Worm (Caenorhabditis elegans): ENCODE results near the gene M117.3.
A peak's percentile ranks its signal among the peaks of the same experiment; 100 is the strongest.

Gene M117.3

DNA sequence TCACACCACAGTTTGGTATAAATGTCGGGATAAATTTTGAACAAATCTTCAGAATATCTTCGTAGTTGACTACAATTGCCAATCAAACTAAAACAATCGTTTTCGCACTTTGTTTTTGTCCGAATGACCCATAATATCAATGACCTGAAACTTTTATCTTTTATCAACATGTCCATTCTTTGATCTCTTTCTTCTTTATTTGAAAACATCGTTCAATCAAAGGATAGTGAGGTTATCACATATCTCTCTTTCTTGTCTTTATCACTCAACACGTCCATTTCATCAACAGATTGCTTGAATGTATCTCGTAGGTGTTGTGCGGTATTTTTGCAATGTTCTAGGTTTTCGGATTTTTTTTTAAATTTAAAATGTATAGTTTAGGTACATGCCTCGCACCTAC is 13.0 kb upstream of the M117.3 start:
- TF ChIP-seq lir-3 (tag; optimal IDR thresholded peaks at IDR 0.05) (no peak), jun-1 (tag; optimal IDR thresholded peaks at IDR 0.05) (no peak), zag-1 (tag; optimal IDR thresholded peaks at IDR 0.05) (no peak), arid-1 (GFP tag; conservative IDR thresholded peaks at IDR 0.05) (no peak), cey-2 (tag; optimal IDR thresholded peaks at IDR 0.05; ENCODE audit: borderline replicate concordance, insufficient read depth) (no peak), snpc-1.2 (GFP tag; IDR thresholded peaks at IDR 0.05) (no peak), hlh-30 (tag; optimal IDR thresholded peaks at IDR 0.05; ENCODE audit: insufficient read depth) (peak; percentile 12), R02D3.7 (tag; optimal IDR thresholded peaks at IDR 0.05) (no peak), daf-16 (GFP tag; optimal IDR thresholded peaks at IDR 0.05) (peak in 1 of 2 experiments; percentile 0), daf-16 (tag; optimal IDR thresholded peaks at IDR 0.05) (no peak), daf-8 (GFP tag; IDR thresholded peaks at IDR 0.05) (no peak), nhr-28 (tag; optimal IDR thresholded peaks at IDR 0.05) (peak; percentile 75), Y75B8A.6 (GFP tag; IDR thresholded peaks at IDR 0.05) (no peak), tag-97 (GFP tag; IDR thresholded peaks at IDR 0.05) (no peak), ceh-32 (tag; optimal IDR thresholded peaks at IDR 0.05; ENCODE audit: poor library complexity) (no peak), egl-43 (GFP tag; IDR thresholded peaks at IDR 0.05) (no peak)

DNA sequence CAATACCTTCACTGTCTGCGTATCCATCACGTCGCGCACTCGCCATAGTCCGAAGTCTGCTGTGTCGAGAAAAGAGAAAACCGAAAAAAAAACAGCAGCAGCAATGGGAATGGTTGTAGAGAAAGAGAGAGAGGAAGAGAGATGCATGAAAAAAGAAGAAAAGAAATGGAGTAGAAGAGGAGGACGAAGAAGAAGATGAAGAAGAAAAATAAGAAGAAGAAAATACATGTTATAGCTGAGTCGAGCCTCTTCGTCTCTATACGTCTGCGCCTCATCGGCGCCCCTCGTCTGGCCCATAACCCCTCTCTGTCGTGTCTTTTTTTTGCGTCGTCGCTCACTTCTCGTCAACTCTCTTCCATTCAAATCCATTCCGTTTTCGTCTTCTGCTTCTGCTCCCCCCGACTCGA is 12.3 kb upstream of the M117.3 start:
- TF ChIP-seq F10B5.3 (tag; optimal IDR thresholded peaks at IDR 0.05): no peak
- no peak for TF ChIP-seq ama-1 (optimal IDR thresholded peaks at IDR 0.05)
- no peak for TF ChIP-seq ceh-62 (tag; optimal IDR thresholded peaks at IDR 0.05)
- no peak for TF ChIP-seq mes-2 (tag; optimal IDR thresholded peaks at IDR 0.05; ENCODE audit: poor library complexity, severe bottlenecking)
- no peak for TF ChIP-seq R02D3.7 (tag; optimal IDR thresholded peaks at IDR 0.05)
- TF ChIP-seq spr-1 (tag; optimal IDR thresholded peaks at IDR 0.05): no peak
- TF ChIP-seq ztf-11 (tag; optimal IDR thresholded peaks at IDR 0.05): no peak
- peak; percentile 2 for TF ChIP-seq nhr-25 (tag; optimal IDR thresholded peaks at IDR 0.05; ENCODE audit: borderline replicate concordance, insufficient read depth)
- TF ChIP-seq lin-13 (GFP tag; optimal IDR thresholded peaks at IDR 0.05): no peak
- TF ChIP-seq lin-1 (GFP tag; IDR thresholded peaks at IDR 0.05): no peak
- TF ChIP-seq fkh-10 (GFP tag; optimal IDR thresholded peaks at IDR 0.05): peak; percentile 90
- no peak for TF ChIP-seq daf-12 (tag; optimal IDR thresholded peaks at IDR 0.05)
- TF ChIP-seq pqm-1 (tag; optimal IDR thresholded peaks at IDR 0.05): no peak
- TF ChIP-seq aha-1 (tag): peak; percentile 99
- TF ChIP-seq T26A8.4 (GFP tag; IDR thresholded peaks at IDR 0.05): no peak
- TF ChIP-seq tag-97 (GFP tag; IDR thresholded peaks at IDR 0.05): no peak
- peak; percentile 58 for TF ChIP-seq zag-1 (tag; optimal IDR thresholded peaks at IDR 0.05)
- peak; percentile 75; the same call in 1 of the 2 replicates for TF ChIP-seq egl-43 (GFP tag; IDR thresholded peaks at IDR 0.05)
- peak; percentile 69 for TF ChIP-seq hlh-30 (tag; optimal IDR thresholded peaks at IDR 0.05; ENCODE audit: insufficient read depth)
- TF ChIP-seq daf-16 (GFP tag; optimal IDR thresholded peaks at IDR 0.05): peak in 1 of 2 experiments; percentile 10
- peak; percentile 35 for TF ChIP-seq daf-16 (tag; optimal IDR thresholded peaks at IDR 0.05)
- TF ChIP-seq D1046.2 (GFP tag; IDR thresholded peaks at IDR 0.05): no peak
- no peak for TF ChIP-seq nhr-41 (GFP tag; IDR thresholded peaks at IDR 0.05)
- 0 out of 2 replicates have a peak, but pooled peaks have one; percentile 4 for TF ChIP-seq tra-1 (GFP tag; IDR thresholded peaks at IDR 0.05)
- TF ChIP-seq lsy-2 (tag; optimal IDR thresholded peaks at IDR 0.05): peak; percentile 52 to 85
- TF ChIP-seq ceh-32 (tag; optimal IDR thresholded peaks at IDR 0.05; ENCODE audit: poor library complexity): no peak
- no peak for TF ChIP-seq dmd-8 (GFP tag; IDR thresholded peaks at IDR 0.05)
- TF ChIP-seq Y105C5A.15 (GFP tag; IDR thresholded peaks at IDR 0.05): no peak
- TF ChIP-seq dve-1 (tag; optimal IDR thresholded peaks at IDR 0.05; ENCODE audit: insufficient read depth): peak; percentile 89
- TF ChIP-seq nhr-48 (tag; optimal IDR thresholded peaks at IDR 0.05): peak; percentile 51
- TF ChIP-seq dpl-1 (GFP tag; optimal IDR thresholded peaks at IDR 0.05): peak; percentile 60
- no peak for TF ChIP-seq Y5F2A.4 (GFP tag; optimal IDR thresholded peaks at IDR 0.05)
- peak; percentile 70; the same call in 1 of the 2 replicates for TF ChIP-seq ctbp-1 (GFP tag; IDR thresholded peaks at IDR 0.05)
- no peak for TF ChIP-seq php-3 (GFP tag; IDR thresholded peaks at IDR 0.05)
- no peak for TF ChIP-seq ceh-44 (GFP tag; IDR thresholded peaks at IDR 0.05)
- no peak for TF ChIP-seq zfp-2 (tag; optimal IDR thresholded peaks at IDR 0.05)
- TF ChIP-seq set-16 (GFP tag; IDR thresholded peaks at IDR 0.05): peak; percentile 52; the same call in 1 of the 2 replicates
- peak; percentile 87 for TF ChIP-seq mep-1 (tag; optimal IDR thresholded peaks at IDR 0.05)
- peak; percentile 21 for TF ChIP-seq T20F7.1 (GFP tag; optimal IDR thresholded peaks at IDR 0.05)
- no peak for TF ChIP-seq nhr-111 (GFP tag; optimal IDR thresholded peaks at IDR 0.05)
- no peak for TF ChIP-seq mxl-2 (GFP tag; conservative IDR thresholded peaks at IDR 0.05)
